Worm (Caenorhabditis elegans): ENCODE data around the gene ZK792.4.

- TF ChIP-seq unc-130 (GFP tag; optimal IDR thresholded peaks at IDR 0.05) = no peak
- TF ChIP-seq lin-39 (tag; optimal IDR thresholded peaks at IDR 0.05) = no peak
- TF ChIP-seq tra-1 (GFP tag; IDR thresholded peaks at IDR 0.05) = no peak
- no peak for TF ChIP-seq zip-11 (GFP tag; IDR thresholded peaks at IDR 0.05)
- TF ChIP-seq hmg-1.1 (GFP tag; IDR thresholded peaks at IDR 0.05) = no peak
- TF ChIP-seq nhr-77 (tag; optimal IDR thresholded peaks at IDR 0.05) = no peak
- TF ChIP-seq aly-2 (tag; optimal IDR thresholded peaks at IDR 0.05) = no peak
- no peak for TF ChIP-seq nhr-111 (GFP tag; optimal IDR thresholded peaks at IDR 0.05)
These were observed 22.0 kb upstream of the ZK792.4 start, which contains the start of the genes T22B3.3 and alg-3 for ce11 chrIV:11703685-11704296.
